Worm (Caenorhabditis elegans) whole organism, dauer: ENCODE data around the gene srd-51.

Source experiments
- unc-62 ChIP-seq: sonication (generic microtip); optimal IDR thresholded peaks from 2 replicates; lab custom pipeline; 2017; ENCODE audit warnings: missing biosample characterization, missing genetic modification reagents, missing genetic modification characterization

srd-51 gene

DNA sequence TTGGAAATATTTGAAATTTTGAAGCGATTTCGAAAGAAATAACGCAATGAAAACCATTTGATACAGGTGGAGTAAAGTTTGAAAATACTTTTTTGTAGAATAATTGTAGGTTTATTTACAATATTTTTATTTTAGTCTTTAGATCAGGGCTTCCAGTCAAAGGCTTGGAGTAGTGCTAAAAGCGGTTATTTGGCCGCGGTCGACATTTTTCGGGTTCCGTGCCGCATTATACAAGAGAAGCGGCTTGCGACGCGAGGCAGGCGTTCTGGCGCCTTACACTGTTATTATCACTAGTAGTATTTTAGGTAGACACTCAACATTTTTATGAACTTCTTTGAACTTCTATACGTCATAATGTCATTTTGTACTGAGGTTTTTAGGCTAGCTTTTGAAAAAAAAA is 21.8 kb upstream of the srd-51 start:
- TF ChIP-seq unc-62 (GFP tag; lab: Kevin White, UChicago) = no peak

DNA sequence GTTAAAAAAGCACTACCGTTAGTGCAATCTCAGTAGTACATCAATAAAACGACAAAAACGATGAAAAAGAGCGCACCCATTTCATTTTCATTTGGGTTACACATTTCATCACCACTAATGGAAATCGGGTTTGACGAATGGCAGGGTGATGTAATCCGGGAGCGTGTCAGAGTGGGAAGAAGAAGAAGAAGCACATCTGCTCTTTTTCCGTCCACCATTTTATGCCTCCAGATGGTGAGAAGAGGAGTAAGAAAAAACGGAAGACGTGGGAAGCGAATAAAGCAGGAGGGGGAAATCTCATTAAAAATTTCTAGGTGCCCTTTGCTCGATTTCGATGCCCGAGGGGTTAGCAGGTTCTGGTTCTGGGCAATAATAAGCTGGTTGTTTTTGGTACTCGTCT is 21.3 kb upstream of the srd-51 start:
- TF ChIP-seq unc-62 (GFP tag; lab: Kevin White, UChicago) = no peak

DNA sequence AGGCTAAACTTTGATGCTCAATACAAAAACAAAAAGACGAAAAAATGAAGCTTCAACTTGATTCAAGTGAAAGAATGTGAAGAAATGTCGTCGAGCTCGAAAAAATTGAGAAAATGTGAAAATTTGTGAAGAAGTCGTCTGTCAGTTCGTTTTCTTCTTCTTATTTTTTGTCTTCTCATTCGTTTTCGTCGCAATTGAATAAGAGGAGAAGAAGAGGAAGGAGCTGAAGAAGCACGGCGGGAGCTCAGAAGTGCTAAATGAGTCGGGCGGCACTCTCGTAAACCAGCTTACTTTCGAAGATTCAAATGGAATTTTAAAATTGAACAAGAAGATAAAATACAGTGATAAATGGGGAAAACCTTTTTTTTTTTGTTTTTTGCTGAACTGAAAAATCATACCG is 20.5 kb upstream of the srd-51 start:
- no peak for TF ChIP-seq unc-62 (GFP tag; lab: Kevin White, UChicago)

DNA sequence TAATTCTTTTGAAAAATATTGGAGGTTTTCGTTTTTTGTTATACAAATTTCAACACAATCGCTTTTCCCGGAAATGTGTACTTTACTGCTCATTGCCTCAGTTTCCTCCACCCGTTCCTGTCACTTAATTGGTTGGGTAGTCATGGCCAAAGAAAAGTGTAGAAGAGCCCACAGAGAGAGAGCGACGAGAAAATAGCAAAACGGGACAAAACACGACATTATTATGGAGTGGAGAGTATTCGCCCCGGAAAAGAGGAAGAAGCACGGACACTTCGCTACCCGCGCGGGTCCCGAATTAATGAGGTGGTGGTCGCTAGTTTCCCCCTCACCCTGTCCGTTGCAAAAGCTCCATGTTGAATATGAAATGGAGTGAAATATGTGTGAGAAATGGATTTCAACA is 19.1 kb upstream of the srd-51 start:
- no peak for TF ChIP-seq unc-62 (GFP tag; lab: Kevin White, UChicago)

DNA sequence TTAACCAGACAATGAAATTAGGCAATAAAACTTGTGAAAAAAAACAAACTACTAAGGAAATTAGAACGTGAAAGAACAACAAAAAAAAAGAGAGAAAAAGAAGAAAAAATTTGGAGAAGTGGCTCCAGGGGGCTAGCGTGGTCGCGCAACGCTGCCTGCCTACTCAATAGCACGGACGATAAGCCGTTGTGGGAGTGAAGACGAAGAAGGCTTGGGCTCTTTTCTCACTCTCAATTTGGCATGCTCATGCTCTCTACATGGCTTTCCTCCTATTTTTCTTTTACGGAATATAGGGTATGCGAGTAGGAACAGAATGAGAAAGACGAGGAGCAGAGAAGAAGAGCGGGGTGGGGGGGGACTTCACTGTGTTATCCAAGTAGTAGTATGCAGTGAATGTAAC is 17.6 kb upstream of the srd-51 start:
- TF ChIP-seq unc-62 (GFP tag; lab: Kevin White, UChicago) = no peak

DNA sequence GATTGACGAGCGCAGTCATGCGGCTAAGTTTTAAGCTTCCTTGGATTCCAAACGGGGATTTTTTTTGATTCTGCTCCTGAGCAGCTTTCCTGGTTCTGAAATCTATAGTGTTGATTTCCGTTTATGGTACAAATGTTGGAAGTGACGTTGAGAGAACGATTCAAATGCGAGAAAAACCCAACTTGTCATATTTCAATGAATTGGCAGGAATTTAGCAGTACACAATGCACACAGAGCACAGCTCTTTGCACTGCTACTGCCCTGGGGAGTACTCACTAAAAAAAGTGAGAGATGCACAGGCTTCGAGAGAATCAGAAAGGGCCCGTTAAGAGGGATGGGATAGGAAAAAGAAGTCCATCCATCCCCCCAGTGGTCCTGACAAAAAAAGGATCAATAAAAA is 15.9 kb upstream of the srd-51 start, which contains the start of gene sad-1:
Gene sad-1 (minus strand): TSS at position 101 of the 400 bp plus-strand sequence.
- no peak for TF ChIP-seq unc-62 (GFP tag; lab: Kevin White, UChicago)

DNA sequence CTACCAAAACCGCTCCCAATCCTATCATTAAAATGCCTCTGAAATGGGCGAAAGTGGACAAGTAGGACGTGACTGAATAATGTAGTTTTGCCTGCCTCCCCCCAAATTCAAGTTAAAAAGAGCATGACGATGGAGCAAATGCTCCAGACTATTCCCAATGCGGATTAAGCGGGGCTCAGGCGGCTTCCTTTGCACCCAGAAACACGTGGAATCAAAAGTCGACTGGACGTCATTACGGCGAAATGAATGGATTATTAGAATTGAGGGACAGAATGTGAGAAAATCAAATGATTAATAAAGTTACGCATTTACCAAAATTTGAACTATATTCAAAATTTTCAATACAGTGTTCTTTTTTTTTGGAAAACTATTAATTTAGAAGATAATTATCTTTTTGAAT is 15.2 kb upstream of the srd-51 start:
- no peak for TF ChIP-seq unc-62 (GFP tag; lab: Kevin White, UChicago)

DNA sequence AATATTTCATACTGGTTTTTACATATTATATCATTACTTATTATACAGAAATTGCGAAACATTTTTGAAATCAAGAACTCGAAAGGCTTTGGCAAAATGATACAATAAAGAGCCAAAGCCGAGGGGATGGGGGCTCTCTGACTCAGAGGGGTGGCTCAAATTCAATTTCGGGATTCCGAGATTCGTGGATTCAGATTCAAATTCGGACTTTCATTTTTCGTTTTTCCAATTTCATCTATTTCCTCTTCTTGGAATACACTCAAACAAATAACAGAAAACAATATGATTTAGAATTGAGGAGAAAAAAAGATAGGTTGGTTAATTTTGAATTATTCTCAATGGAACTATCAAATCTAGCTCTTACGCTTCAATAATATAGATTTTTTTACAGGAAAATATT is 14.4 kb upstream of the srd-51 start:
- no peak for TF ChIP-seq unc-62 (GFP tag; lab: Kevin White, UChicago)

DNA sequence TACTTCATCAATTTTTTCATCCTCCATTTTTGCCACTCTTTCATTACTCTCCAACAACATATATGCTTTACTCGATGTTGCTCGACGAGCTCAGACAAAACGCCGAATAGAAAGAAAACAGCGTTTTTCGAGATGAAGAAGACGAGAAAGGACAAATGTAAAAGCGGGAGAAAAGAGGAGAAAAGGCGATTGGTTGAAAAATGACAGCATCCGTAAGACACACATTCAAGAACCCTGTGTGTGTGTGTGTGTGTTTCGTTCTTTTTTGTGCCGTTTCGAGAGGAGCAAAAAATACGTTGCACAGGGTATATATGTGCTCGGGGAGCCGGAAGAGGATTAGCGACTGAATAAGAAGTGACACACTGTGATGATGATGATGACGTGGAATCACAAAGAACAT is 9.0 kb upstream of the srd-51 start:
- no peak for TF ChIP-seq unc-62 (GFP tag; lab: Kevin White, UChicago)

DNA sequence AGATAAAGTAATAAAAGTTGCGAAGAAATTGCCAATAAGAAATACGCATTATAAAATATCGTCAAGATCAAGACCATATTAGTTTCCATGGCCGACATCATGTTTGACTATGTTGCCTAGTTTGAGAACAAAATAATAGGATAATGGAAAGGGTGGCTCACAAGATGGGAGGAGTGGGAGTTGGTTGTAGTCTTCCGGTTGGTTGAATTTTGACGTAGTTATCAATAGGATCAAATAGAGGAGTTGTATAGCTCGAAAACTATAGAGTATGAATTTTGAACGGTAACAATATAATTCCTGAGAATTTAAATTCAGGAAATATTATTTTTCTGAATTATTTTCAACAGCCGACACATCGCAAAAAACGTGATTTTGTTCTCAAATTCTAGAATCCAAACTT is 3.0 kb downstream of the srd-51 start, which contains the start of gene srd-50:
Gene srd-50 (minus strand): TSS at position 101 of the 400 bp plus-strand sequence.
- no peak for TF ChIP-seq unc-62 (GFP tag; lab: Kevin White, UChicago)

DNA sequence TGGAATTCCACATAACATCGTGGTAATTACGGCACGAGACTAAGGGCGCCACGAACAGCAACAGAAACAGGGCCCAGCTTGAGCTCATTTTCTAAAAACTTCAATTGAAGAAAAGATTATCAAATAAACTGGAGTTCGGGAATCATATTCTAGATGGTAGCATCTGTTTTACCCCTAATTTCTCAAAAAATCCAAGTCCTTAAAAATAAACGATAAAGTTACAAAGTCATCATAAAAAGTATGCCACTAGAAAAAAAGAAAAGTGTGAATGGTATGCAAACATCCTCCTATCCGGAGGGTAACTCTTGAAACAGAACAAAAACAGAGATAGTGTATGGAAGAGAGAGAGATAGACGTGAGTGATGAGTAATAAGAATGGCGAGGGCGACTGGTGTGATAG is 7.4 kb downstream of the srd-51 start, which contains the start of gene efn-3:
Gene efn-3 (minus strand): TSS at position 101 of the 400 bp plus-strand sequence.
- no peak for TF ChIP-seq unc-62 (GFP tag; lab: Kevin White, UChicago)

DNA sequence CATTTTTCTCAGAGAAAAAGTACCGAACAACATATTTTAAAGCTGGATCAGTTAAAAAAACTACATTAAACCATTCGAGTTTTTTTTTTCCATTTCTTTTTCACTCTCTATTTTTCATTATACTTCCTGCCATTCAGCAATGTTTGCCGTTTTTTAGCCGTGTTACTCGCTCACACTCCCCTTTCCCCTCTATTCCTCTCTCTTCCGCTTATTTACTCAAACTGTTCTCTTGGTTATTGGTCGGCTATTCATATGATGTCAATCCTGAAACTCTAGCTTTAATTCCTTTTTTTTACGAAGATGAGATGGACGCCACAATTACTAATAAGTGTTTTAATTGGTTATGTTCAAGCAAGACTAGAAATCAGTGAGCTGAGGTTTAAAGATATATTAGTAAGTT is 12.9 kb downstream of the srd-51 start, which contains the start of gene tre-4:
Gene tre-4 (plus strand): TSS at position 301 of the 400 bp plus-strand sequence.
- no peak for TF ChIP-seq unc-62 (GFP tag; lab: Kevin White, UChicago)

DNA sequence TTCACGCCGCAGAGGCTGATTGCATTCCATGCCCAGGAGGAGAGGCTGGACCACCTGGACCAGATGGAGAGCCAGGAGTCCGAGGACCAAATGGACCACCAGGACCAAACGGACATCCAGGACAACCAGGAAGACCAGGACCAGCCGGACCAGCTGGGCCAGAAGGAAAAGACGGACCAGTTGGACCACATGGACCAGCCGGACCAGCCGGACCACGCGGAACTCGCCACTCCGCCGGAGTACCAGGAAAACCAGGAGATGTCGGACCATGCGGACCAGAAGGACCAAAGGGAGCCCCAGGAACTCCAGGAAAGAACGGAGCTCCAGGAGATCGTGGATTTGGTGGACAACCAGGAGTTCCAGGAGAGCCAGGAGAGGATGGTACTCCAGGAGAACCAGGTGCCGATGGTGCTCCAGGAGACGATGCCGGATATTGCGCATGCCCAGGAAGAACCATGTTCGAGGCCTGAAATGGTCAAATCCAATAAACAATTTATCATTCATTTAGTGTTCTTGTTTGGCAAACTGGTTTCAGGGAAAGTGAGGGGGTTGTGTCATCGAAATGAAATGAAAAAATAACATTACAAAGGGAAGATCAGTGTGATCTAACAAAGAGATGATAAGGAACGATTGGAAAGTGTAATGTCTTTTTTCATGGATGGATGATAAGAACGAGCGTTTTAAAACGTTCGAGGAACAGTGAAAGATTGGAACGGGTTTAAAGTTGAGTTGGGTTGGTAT is 14.6 kb downstream of the srd-51 start:
- TF ChIP-seq unc-62 (GFP tag; lab: Kevin White, UChicago) = no peak

DNA sequence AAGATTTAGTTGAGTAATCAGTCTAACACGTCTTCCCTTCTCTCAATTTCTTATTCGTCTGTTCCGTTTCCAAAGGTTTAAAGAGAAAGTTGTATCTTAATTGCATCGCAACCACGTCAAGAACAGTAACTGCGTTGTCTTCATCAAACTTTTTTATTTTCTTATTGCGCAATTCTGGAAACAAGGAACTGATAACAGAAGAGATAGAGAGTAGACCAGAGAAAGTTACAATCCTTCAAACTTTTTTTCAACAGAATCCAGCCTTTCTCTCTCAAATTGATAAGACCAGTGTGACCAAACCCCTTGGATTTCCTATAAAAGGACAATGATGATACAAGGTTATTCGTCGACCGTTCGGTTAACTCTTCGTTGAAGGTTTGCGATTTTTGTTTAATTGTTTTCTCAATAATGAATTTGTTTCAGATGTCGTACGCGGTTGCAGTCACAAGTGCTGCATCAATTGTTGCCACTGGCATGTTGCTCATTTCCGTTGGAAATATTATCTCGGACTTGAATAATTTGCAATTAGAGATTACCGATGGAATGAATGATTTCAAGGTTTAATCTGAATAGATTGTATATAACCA is 15.6 kb downstream of the srd-51 start, which contains the start of gene col-184:
Gene col-184 (plus strand): TSS at position 409 of the 587 bp plus-strand sequence.
- TF ChIP-seq unc-62 (GFP tag; lab: Kevin White, UChicago) = no peak

DNA sequence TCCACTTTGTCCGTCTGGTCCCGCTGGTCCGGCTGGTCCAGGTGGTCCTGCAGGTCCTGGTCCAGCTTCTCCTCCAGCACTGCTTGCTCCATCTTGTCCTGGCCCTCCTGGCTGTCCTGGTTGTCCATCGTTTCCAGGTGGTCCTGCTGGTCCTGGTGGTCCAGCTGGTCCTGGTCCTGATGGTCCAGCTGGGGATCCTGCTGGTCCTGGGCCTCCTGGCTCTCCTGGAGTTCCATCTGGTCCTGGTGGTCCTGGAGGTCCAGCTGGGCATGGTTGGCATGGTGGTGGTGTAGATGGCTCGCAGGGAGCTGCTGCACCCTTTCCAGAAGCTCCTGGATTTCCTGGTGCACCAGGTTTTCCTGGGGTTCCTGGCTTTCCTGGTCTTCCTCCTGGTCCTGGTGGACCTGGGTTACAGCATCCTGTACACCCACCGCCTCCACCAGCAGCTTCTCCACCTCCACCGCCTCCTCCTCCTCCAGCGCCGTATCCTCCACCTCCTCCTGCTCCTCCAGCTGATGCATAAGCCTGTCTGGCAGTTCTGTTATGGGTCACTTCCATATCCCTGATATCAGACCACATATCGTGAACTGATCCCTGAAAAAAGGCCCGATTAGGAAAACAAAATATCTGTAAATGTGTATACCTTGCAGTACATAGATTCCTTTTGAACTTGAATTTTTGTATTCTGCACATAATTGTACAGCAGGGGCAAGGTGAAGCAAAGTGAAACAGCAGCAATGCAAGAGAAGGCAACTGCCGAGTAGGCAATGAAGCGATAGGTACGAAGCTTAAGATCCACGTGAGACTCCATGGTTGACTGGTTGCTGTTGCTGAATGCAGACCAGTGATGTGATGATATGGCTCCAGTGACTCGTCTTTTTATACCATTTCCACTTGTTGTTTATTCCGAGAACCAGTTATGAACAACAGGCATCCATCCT is 17.5 kb downstream of the srd-51 start, which contains the start of gene col-183:
Gene col-183 (minus strand): TSS at position 839 of the 941 bp plus-strand sequence.
- TF ChIP-seq unc-62 (GFP tag; lab: Kevin White, UChicago) = no peak
